Worm (Caenorhabditis elegans): ENCODE results near the gene C23H3.5.

DNA sequence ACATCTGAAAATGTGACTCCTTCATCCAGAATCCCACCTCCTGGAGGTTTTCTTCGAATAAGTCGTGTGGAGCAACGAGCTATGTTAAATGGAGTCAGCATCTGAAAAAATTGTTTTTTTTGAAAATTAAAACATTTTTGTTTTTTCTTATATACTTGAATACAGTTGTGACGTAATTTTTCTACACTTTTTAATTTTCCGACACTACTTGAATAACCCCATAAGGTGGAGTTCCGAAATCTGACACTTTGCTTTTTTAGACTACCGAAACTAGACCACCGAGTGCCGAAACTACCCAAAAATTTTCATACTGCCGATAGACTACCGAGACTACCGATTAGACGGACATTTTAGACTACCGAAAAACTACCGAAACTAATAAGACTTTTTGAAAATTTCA lies 44.0 kb downstream of the C23H3.5 start, which contains the start of gene mcat-1:
- TF ChIP-seq unc-39 (tag; optimal IDR thresholded peaks at IDR 0.05), result no peak
- no peak for TF ChIP-seq nhr-28 (tag; optimal IDR thresholded peaks at IDR 0.05)
- no peak for TF ChIP-seq snpc-4 (tag; optimal IDR thresholded peaks at IDR 0.05)
- TF ChIP-seq ztf-11 (tag; optimal IDR thresholded peaks at IDR 0.05), result no peak
- TF ChIP-seq nhr-237 (tag; optimal IDR thresholded peaks at IDR 0.05), result no peak
- TF ChIP-seq zip-8 (tag; optimal IDR thresholded peaks at IDR 0.05), result peak; percentile 1
- no peak for TF ChIP-seq nhr-12 (tag; optimal IDR thresholded peaks at IDR 0.05)
- TF ChIP-seq elt-1 (tag; optimal IDR thresholded peaks at IDR 0.05; ENCODE audit: borderline replicate concordance, insufficient read depth), result no peak
- no peak for TF ChIP-seq ces-1 (GFP tag; optimal IDR thresholded peaks at IDR 0.05)
- TF ChIP-seq lsy-2 (tag; optimal IDR thresholded peaks at IDR 0.05), result no peak
- TF ChIP-seq pha-4 (tag; optimal IDR thresholded peaks at IDR 0.05), result no peak
- TF ChIP-seq mep-1 (tag; optimal IDR thresholded peaks at IDR 0.05), result no peak
- TF ChIP-seq flh-1 (GFP tag; optimal IDR thresholded peaks at IDR 0.05), result no peak

Data from whole organism, mixed stage, embryonic.